Worm (Caenorhabditis elegans) whole organism, L3 larva: ENCODE results near the gene R11D1.7.

ENCODE experiments used
- R02D3.7 ChIP-seq: fragments of 150-350 bp; optimal IDR thresholded peaks from 2 replicates; lab custom pipeline; 2014; ENCODE audit warnings: missing biosample characterization, missing genetic modification characterization
- aly-2 ChIP-seq: fragments of 150-350 bp; optimal IDR thresholded peaks from 2 replicates; lab custom pipeline; 2014; ENCODE audit warnings: missing biosample characterization, missing genetic modification characterization
- ceh-82 ChIP-seq: fragments of 150-350 bp; optimal IDR thresholded peaks from 2 replicates; lab custom pipeline; 2014; ENCODE audit warnings: missing biosample characterization, missing genetic modification characterization
- ceh-9 ChIP-seq: sonication (generic microtip); optimal IDR thresholded peaks from 2 replicates; lab custom pipeline; 2018; ENCODE audit warnings: missing biosample characterization, missing genetic modification characterization
- egl-27 ChIP-seq: sonication (generic microtip); optimal IDR thresholded peaks from 4 replicates; lab custom pipeline; 2017; ENCODE audit warnings: missing biosample characterization, missing genetic modification reagents, missing genetic modification characterization
- egl-5 ChIP-seq: fragments of 150-350 bp; optimal IDR thresholded peaks from 2 replicates; lab custom pipeline; 2017; ENCODE audit warnings: missing biosample characterization, missing genetic modification reagents, missing genetic modification characterization, inconsistent platforms
- elt-1 ChIP-seq: fragments of 150-350 bp; optimal IDR thresholded peaks from 2 replicates; lab custom pipeline; 2014; ENCODE audit warnings: missing biosample characterization, missing genetic modification characterization
- elt-2 ChIP-seq: sonication (generic microtip); optimal IDR thresholded peaks from 2 replicates; lab custom pipeline; 2016; ENCODE audit warnings: missing genetic modification reagents, mild to moderate bottlenecking, missing genetic modification characterization, missing compliant biosample characterization
- eor-1 ChIP-seq, 2 experiments: fragments of 150-350 bp; optimal IDR thresholded peaks; 2 replicates each; lab custom pipeline; 2014 to 2018; ENCODE audit warnings: missing biosample characterization in 2 of 2, missing genetic modification characterization in 2 of 2
- fkh-10 ChIP-seq: sonication (generic microtip); optimal IDR thresholded peaks from 2 replicates; lab custom pipeline; 2017; ENCODE audit warnings: missing biosample characterization, missing genetic modification reagents, missing genetic modification characterization
- fkh-2 ChIP-seq: fragments of 150-350 bp; optimal IDR thresholded peaks from 2 replicates; lab custom pipeline; 2014; ENCODE audit warnings: missing biosample characterization, missing genetic modification reagents, missing genetic modification characterization
- hmg-11 ChIP-seq: sonication (generic microtip); optimal IDR thresholded peaks from 2 replicates; lab custom pipeline; 2016; ENCODE audit warnings: missing genetic modification characterization, missing compliant biosample characterization
- jun-1 ChIP-seq: fragments of 150-350 bp; optimal IDR thresholded peaks from 2 replicates; lab custom pipeline; 2014; ENCODE audit warnings: missing biosample characterization, missing genetic modification reagents, missing genetic modification characterization
- lin-15B ChIP-seq: fragments of 150-350 bp; optimal IDR thresholded peaks from 2 replicates; lab custom pipeline; 2014; ENCODE audit warnings: missing biosample characterization, missing genetic modification characterization
- lin-39 ChIP-seq: fragments of 150-350 bp; optimal IDR thresholded peaks from 2 replicates; lab custom pipeline; 2018; ENCODE audit warnings: missing biosample characterization, missing genetic modification reagents, missing genetic modification characterization
- lsy-12 ChIP-seq: sonication (generic microtip); optimal IDR thresholded peaks from 2 replicates; lab custom pipeline; 2016; ENCODE audit warnings: mild to moderate bottlenecking, missing genetic modification characterization, missing compliant biosample characterization
- mdl-1 ChIP-seq: fragments of 150-350 bp; optimal IDR thresholded peaks from 2 replicates; lab custom pipeline; 2014; ENCODE audit warnings: missing biosample characterization, missing genetic modification characterization
- mml-1 ChIP-seq: fragments of 150-350 bp; sonication (generic microtip); optimal IDR thresholded peaks from 3 replicates; lab custom pipeline; 2014; ENCODE audit warnings: missing biosample characterization, missing genetic modification characterization
- nhr-11 ChIP-seq: fragments of 150-350 bp; optimal IDR thresholded peaks from 2 replicates; lab custom pipeline; 2014; ENCODE audit warnings: missing biosample characterization, missing genetic modification characterization
- nhr-237 ChIP-seq: fragments of 150-350 bp; optimal IDR thresholded peaks from 2 replicates; lab custom pipeline; 2014; ENCODE audit warnings: missing biosample characterization, missing genetic modification characterization
- nhr-25 ChIP-seq: sonication (generic microtip); optimal IDR thresholded peaks from 2 replicates; lab custom pipeline; 2017; ENCODE audit warnings: missing biosample characterization, missing genetic modification characterization
- nhr-28 ChIP-seq: fragments of 150-350 bp; optimal IDR thresholded peaks from 2 replicates; lab custom pipeline; 2014; ENCODE audit warnings: missing biosample characterization, missing genetic modification characterization
- nhr-43 ChIP-seq: sonication (generic microtip); optimal IDR thresholded peaks from 2 replicates; lab custom pipeline; 2016; ENCODE audit warnings: mild to moderate bottlenecking, missing genetic modification characterization, missing compliant biosample characterization; ENCODE audit not compliant: poor library complexity, severe bottlenecking
- nhr-67 ChIP-seq: fragments of 150-350 bp; optimal IDR thresholded peaks from 2 replicates; lab custom pipeline; 2014; ENCODE audit warnings: missing biosample characterization, missing genetic modification characterization
- nhr-76 ChIP-seq: fragments of 150-350 bp; sonication (generic microtip); optimal IDR thresholded peaks from 5 replicates; lab custom pipeline; 2014; ENCODE audit warnings: missing biosample characterization, missing genetic modification characterization
- nhr-77 ChIP-seq: fragments of 150-350 bp; optimal IDR thresholded peaks from 2 replicates; lab custom pipeline; 2014; ENCODE audit warnings: missing biosample characterization, missing genetic modification characterization
- pha-4 ChIP-seq: fragments of 150-350 bp; optimal IDR thresholded peaks from 2 replicates; lab custom pipeline; 2014; ENCODE audit warnings: missing biosample characterization, missing genetic modification reagents, missing genetic modification characterization
- pqm-1 ChIP-seq: fragments of 150-350 bp; optimal IDR thresholded peaks from 2 replicates; lab custom pipeline; 2017; ENCODE audit warnings: missing biosample characterization, missing genetic modification characterization, inconsistent platforms
- sea-2 ChIP-seq: fragments of 150-350 bp; sonication (generic microtip); optimal IDR thresholded peaks from 4 replicates; lab custom pipeline; 2014; ENCODE audit warnings: missing biosample characterization, missing genetic modification reagents, missing genetic modification characterization
- skn-1 ChIP-seq: fragments of 150-350 bp; optimal IDR thresholded peaks from 2 replicates; lab custom pipeline; 2014; ENCODE audit warnings: missing biosample characterization, missing genetic modification characterization
- unc-39 ChIP-seq: sonication (generic microtip); optimal IDR thresholded peaks from 4 replicates; lab custom pipeline; 2017; ENCODE audit warnings: missing biosample characterization, missing genetic modification characterization
- unc-62 ChIP-seq: fragments of 150-350 bp; sonication (generic microtip); optimal IDR thresholded peaks from 4 replicates; lab custom pipeline; 2014; ENCODE audit warnings: missing biosample characterization, missing genetic modification reagents, missing genetic modification characterization
- zag-1 ChIP-seq: fragments of 150-350 bp; optimal IDR thresholded peaks from 2 replicates; lab custom pipeline; 2014; ENCODE audit warnings: missing biosample characterization, missing genetic modification characterization
- ztf-4 ChIP-seq: fragments of 150-350 bp; optimal IDR thresholded peaks from 2 replicates; lab custom pipeline; 2014; ENCODE audit warnings: missing biosample characterization, missing genetic modification characterization

R11D1.7 gene

ce11 chrV:12706511-12706910, 13.3 kb upstream of the R11D1.7 start:
- TF ChIP-seq nhr-237 (tag; lab: Kevin White, UChicago) (no peak), hmg-11 (no peak), nhr-11 (tag; lab: Kevin White, UChicago) (no peak), nhr-76 (no peak), nhr-67 (tag; lab: Kevin White, UChicago) (no peak), ceh-82 (tag; lab: Kevin White, UChicago) (no peak), mml-1 (tag; lab: Kevin White, UChicago) (no peak), aly-2 (no peak)

DNA sequence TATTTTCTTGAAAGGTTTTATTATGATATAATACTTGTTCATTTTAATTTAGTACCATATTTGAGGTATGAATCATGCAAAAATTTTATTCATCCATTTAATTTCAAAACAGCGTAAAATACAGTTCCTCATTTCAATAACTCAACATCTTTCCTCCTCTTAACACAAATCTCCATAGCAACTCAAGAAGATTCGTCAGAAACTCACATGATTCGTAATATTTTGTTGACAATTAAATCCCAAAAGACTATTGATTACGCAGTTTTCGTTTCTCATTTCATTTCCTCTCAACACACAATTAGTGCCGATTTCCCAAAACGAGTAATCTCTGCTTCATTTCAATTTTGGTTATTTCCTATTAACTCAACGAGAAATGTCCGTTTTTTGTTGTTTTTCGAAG, 11.5 kb upstream of the R11D1.7 start, which contains the start of gene R11D1.2:
TSS of gene R11D1.2 (plus strand) at position 301 of the 400 bp plus-strand sequence.
- TF ChIP-seq fkh-2 = no peak
- TF ChIP-seq nhr-43 (tag; lab: Kevin White, UChicago) = no peak
- TF ChIP-seq elt-2 (tag; lab: Kevin White, UChicago) = no peak
- TF ChIP-seq ceh-82 (tag; lab: Kevin White, UChicago) = no peak
- no peak for TF ChIP-seq fkh-10 (GFP tag; lab: Kevin White, UChicago)
- TF ChIP-seq pqm-1 = no peak
- TF ChIP-seq nhr-25 (tag; lab: Kevin White, UChicago) = no peak

ce11 chrV:12711999-12712398, 7.8 kb upstream of the R11D1.7 start, which contains the start of gene R11D1.3:
Gene R11D1.3, minus strand, starts transcription at chrV:12712099.
- TF ChIP-seq lin-15B (tag; lab: Kevin White, UChicago) (no peak), unc-62 (GFP tag; lab: Kevin White, UChicago) (no peak), egl-27 (no peak), egl-5 (tag; lab: Kevin White, UChicago) (no peak), zag-1 (tag; lab: Kevin White, UChicago) (no peak), elt-1 (tag; lab: Kevin White, UChicago) (no peak), unc-39 (no peak), jun-1 (tag; lab: Kevin White, UChicago) (no peak), fkh-2 (no peak), pha-4 (tag; lab: Kevin White, UChicago) (no peak)
- TF ChIP-seq, all 47 proteins: peak for 0

DNA sequence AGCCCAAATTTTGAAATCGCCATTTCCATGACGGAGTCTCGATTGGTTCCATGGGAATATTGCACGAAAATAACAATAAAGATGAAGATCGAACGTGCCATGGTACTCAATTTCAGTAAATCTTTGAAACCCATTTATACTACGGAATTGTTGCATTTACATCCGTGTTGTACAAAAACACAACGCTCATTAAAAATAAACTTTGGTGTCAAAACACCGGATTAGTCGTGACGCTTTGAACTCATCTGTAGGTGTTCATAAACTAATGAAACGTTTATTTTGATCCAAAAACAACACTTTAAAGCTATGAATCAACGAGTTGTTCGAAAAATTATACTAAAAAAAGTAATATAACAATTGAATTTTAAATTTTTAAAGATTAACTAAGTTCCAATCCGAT, 5.7 kb upstream of the R11D1.7 start, which contains the start of gene R11D1.4:
TSS of gene R11D1.4 (minus strand) at position 101 of the 400 bp plus-strand sequence.
- TF ChIP-seq lsy-12 (no peak), sea-2 (GFP tag; lab: Kevin White, UChicago) (no peak), mdl-1 (no peak), nhr-25 (tag; lab: Kevin White, UChicago) (no peak), lin-39 (tag; lab: Kevin White, UChicago) (no peak), hmg-11 (no peak), skn-1 (tag; lab: Kevin White, UChicago) (no peak), nhr-77 (tag; lab: Kevin White, UChicago) (no peak), egl-27 (no peak)

- no peak for TF ChIP-seq nhr-43 (tag; lab: Kevin White, UChicago)
- no peak for TF ChIP-seq lin-15B (tag; lab: Kevin White, UChicago)
- TF ChIP-seq eor-1 (tag; optimal IDR thresholded peaks at IDR 0.05; lab: Kevin White, UChicago) = no peak
- TF ChIP-seq nhr-76 = no peak
- TF ChIP-seq nhr-28 (tag; lab: Kevin White, UChicago) = no peak
- TF ChIP-seq egl-5 (tag; lab: Kevin White, UChicago) = no peak
- no peak for TF ChIP-seq egl-27
- TF ChIP-seq nhr-11 (tag; lab: Kevin White, UChicago) = no peak
- TF ChIP-seq R02D3.7 (tag; lab: Kevin White, UChicago) = no peak
- TF ChIP-seq fkh-2 = no peak
- TF ChIP-seq unc-62 (GFP tag; lab: Kevin White, UChicago) = no peak
- TF ChIP-seq ztf-4 (tag; lab: Kevin White, UChicago) = no peak
- TF ChIP-seq ceh-9 (tag; lab: Kevin White, UChicago) = no peak
- TF ChIP-seq, all 47 proteins: peak for 0
Observed at ce11 chrV:12716447-12716846, 3.4 kb upstream of the R11D1.7 start, which contains the start of gene str-178. Gene str-178, minus strand, starts transcription at chrV:12716547.
